Fruit fly (Drosophila melanogaster): ENCODE results near the gene CG10650.

- TF ChIP-seq usp (GFP tag; optimal IDR thresholded peaks at IDR 0.05) (no peak), pan (optimal IDR thresholded peaks at IDR 0.05) (no peak), Dll (optimal IDR thresholded peaks at IDR 0.05) (no peak)
Measured at dm6 chr2L:18981484-18981883, 14.2 kb downstream of the CG10650 start.
